Worm (Caenorhabditis elegans) whole organism, late embryonic: ENCODE measurements around the gene F08F1.4.

Experiments
- K02D7.2 ChIP-seq: sonication (generic microtip); optimal IDR thresholded peaks from 2 replicates; lab custom pipeline; 2017; ENCODE audit warnings: mild to moderate bottlenecking, missing genetic modification characterization, missing compliant biosample characterization
- K09A11.1 ChIP-seq: sonication (generic microtip); optimal IDR thresholded peaks from 2 replicates; lab custom pipeline; 2017; ENCODE audit warnings: antibody characterized with exemption, mild to moderate bottlenecking, missing genetic modification characterization, missing compliant biosample characterization; ENCODE audit not compliant: insufficient read depth
- ceh-24 ChIP-seq: sonication (generic microtip); optimal IDR thresholded peaks from 2 replicates; lab custom pipeline; 2016; ENCODE audit warnings: mild to moderate bottlenecking, missing genetic modification characterization, missing compliant biosample characterization
- ceh-9 ChIP-seq: sonication (generic microtip); optimal IDR thresholded peaks from 2 replicates; lab custom pipeline; 2016; ENCODE audit warnings: mild to moderate bottlenecking, missing genetic modification characterization, inconsistent platforms, missing compliant biosample characterization
- che-1 ChIP-seq: sonication (generic microtip); optimal IDR thresholded peaks from 2 replicates; lab custom pipeline; 2016; ENCODE audit warnings: mild to moderate bottlenecking, missing genetic modification characterization, missing compliant biosample characterization
- dve-1 ChIP-seq: sonication (generic microtip); optimal IDR thresholded peaks from 2 replicates; lab custom pipeline; 2017; ENCODE audit warnings: antibody characterized with exemption, mild to moderate bottlenecking, missing genetic modification characterization, missing compliant biosample characterization
- hlh-15 ChIP-seq: sonication (generic microtip); optimal IDR thresholded peaks from 2 replicates; lab custom pipeline; 2016; ENCODE audit warnings: missing genetic modification characterization, missing compliant biosample characterization
- pat-9 ChIP-seq: fragments of 200-800 bp; sonication (Bioruptor generic); optimal IDR thresholded peaks from 2 replicates; lab custom pipeline; 2018; ENCODE audit warnings: mild to moderate bottlenecking, missing genetic modification characterization, moderate library complexity, missing compliant biosample characterization
- pha-4 ChIP-seq: fragments of 150-350 bp; optimal IDR thresholded peaks from 2 replicates; lab custom pipeline; 2018; ENCODE audit warnings: missing biosample characterization, missing genetic modification reagents, missing genetic modification characterization
- ztf-16 ChIP-seq: sonication (generic microtip); optimal IDR thresholded peaks from 2 replicates; lab custom pipeline; 2017; ENCODE audit warnings: missing genetic modification characterization, missing compliant biosample characterization

DNA sequence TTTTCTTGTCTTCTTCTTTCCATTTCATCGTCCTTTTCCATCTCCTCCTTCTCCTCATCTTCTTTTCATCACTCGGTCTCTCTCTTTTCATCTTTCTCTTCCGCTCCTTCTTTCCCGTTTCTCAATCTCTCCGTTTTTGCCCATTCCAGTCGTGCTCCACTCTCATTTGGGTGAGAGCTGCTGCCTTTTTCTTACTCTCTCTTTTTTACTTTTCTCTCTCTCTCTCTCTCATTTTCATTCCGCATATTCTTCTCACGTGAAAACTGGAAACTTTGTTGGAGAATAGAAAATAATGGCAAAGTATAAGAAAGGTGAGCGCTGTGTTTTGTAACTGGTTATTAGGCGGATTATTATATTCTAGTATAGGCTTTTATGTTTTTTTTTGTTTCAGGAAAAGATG is 34.9 kb upstream of the F08F1.4 start, which contains the start of gene tbc-18:
- TF ChIP-seq dve-1 (tag; lab: Kevin White, UChicago) = no peak
- no peak for TF ChIP-seq ceh-24 (tag; lab: Kevin White, UChicago)
- no peak for TF ChIP-seq che-1 (tag; lab: Kevin White, UChicago)
- TF ChIP-seq hlh-15 = no peak
- no peak for TF ChIP-seq ztf-16 (tag; lab: Kevin White, UChicago)
- no peak for TF ChIP-seq pha-4 (tag; lab: Kevin White, UChicago)
- no peak for TF ChIP-seq K02D7.2
- TF ChIP-seq ceh-9 (tag; lab: Kevin White, UChicago) = no peak
- no peak for TF ChIP-seq pat-9 (tag; lab: Kevin White, UChicago)
- no peak for TF ChIP-seq K09A11.1 (tag; lab: Kevin White, UChicago)
